Fruit fly (Drosophila melanogaster) whole organism: Measurements from ENCODE around the gene Mnn1.

Experiments
- CG8478 ChIP-seq: fragments of >200 bp; optimal IDR thresholded peaks from 2 replicates; lab custom pipeline; 2018; ENCODE audit warnings: inconsistent platforms
- Dll ChIP-seq: fragments of >200 bp; optimal IDR thresholded peaks from 2 replicates; lab custom pipeline; 2017
- EcR ChIP-seq, 2 experiments: fragments of >200 bp; optimal IDR thresholded peaks; 2 replicates each; lab custom pipeline; 2017; ENCODE audit warnings: missing biosample characterization in 2 of 2, missing genetic modification characterization in 2 of 2, missing genetic modification reagents in 2 of 2
- pan ChIP-seq: fragments of >200 bp; optimal IDR thresholded peaks from 2 replicates; lab custom pipeline; 2017
- psq ChIP-seq: fragments of >200 bp; optimal IDR thresholded peaks from 2 replicates; lab custom pipeline; 2017
- usp ChIP-seq: fragments of >200 bp; optimal IDR thresholded peaks from 2 replicates; lab custom pipeline; 2017; ENCODE audit warnings: missing biosample characterization, missing genetic modification characterization, mixed read lengths

The Mnn1 gene

dm6 chr2L:7076055-7076700 is 20.1 kb downstream of the Mnn1 start:
- no peak for TF ChIP-seq CG8478 (lab: Kevin White, UChicago)
- no peak for TF ChIP-seq Dll (lab: Kevin White, UChicago)
- no peak for TF ChIP-seq usp (GFP tag; lab: Kevin White, UChicago)

DNA sequence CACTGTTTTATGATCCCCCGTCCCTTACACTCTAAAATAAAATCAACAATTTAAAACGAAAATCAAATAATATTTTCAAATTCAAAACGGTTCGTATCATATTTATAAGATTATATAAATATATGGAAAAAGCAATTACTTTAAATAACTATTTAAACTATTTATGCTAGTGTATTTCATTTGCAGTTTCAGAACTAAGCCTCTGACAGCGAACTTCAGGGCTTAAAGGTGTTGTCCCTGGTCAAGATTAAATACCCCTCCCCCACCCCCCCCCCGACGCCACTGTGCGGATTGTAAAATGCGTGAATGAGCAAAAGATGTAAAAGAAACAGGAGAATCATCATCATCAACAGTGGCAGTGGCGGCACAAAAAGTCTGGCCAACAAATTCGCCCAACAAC is 20.7 kb downstream of the Mnn1 start:
- no peak for TF ChIP-seq CG8478 (lab: Kevin White, UChicago)
- TF ChIP-seq Dll (lab: Kevin White, UChicago), result no peak
- no peak for TF ChIP-seq EcR (GFP tag; optimal IDR thresholded peaks at IDR 0.05; lab: Kevin White, UChicago)
- TF ChIP-seq usp (GFP tag; lab: Kevin White, UChicago), result no peak
- no peak for TF ChIP-seq pan (lab: Kevin White, UChicago)

DNA sequence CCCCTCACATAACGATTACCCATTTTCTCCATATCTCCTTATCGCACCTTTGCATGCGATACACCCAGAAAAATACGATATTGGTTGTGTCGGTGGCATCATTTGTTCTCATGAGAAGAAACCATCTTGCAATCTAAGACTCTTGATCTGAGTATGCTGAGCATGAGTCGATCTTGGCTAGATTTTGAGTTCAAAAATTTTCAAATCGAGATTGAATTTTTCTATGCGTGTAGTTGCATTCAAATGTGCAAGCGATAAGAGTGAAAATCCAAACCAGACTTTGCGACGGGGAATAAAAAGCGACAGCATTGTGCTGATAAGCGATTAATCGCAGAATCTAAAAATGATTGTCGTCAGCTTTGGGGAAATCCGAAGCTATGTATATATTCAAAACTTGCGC is 25.2 kb downstream of the Mnn1 start:
- TF ChIP-seq CG8478 (lab: Kevin White, UChicago), result no peak
- no peak for TF ChIP-seq EcR (GFP tag; optimal IDR thresholded peaks at IDR 0.05; lab: Kevin White, UChicago)
- TF ChIP-seq pan (lab: Kevin White, UChicago), result no peak
- TF ChIP-seq usp (GFP tag; lab: Kevin White, UChicago), result no peak
- no peak for TF ChIP-seq psq (lab: Kevin White, UChicago)
- TF ChIP-seq Dll (lab: Kevin White, UChicago), result no peak

DNA sequence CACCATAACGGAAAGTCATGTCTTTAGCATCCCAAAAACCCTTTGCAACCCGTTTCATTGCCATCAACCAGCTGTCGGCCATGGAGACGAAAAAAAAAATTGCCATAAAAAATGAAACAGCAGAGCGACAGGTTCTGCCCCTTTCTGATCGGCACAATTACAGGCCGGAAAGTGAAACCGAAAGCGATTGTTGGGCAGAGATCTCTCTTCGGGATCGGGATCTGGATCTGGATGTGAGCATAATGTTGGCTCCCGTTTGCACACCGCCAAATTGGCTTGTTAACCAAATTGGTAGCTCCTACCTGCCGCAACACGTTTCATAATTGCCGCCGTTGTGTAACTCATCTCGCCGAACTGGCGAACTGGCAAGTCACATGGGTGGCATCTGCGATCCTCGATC is 26.1 kb downstream of the Mnn1 start:
- TF ChIP-seq EcR (GFP tag; optimal IDR thresholded peaks at IDR 0.05; lab: Kevin White, UChicago), result no peak
- TF ChIP-seq pan (lab: Kevin White, UChicago), result no peak
- TF ChIP-seq Dll (lab: Kevin White, UChicago), result peak; percentile 63

DNA sequence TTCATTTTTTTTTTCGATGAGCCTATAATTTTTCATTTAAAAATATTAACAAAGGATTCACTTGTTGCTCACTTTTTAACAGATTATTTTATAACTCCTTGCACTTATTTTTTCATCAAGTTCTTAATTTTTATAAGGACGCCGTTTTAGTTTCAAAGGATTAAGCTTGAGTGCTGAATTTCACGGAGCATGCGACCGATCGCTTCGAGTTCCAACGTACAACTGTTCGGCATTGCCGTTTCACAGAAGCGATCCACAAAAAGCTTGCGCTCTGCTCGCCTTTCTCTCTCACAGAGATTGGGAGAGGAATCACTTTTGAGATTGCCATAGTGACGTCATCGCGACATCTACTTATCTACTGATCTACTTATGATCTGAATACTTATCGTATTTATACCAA is 28.3 kb downstream of the Mnn1 start, which contains the start of gene Pvf2:
Gene Pvf2, minus strand, starts transcription at position 226 of the 400 bp plus-strand sequence.
- TF ChIP-seq pan (lab: Kevin White, UChicago) (no peak), usp (GFP tag; lab: Kevin White, UChicago) (no peak), CG8478 (lab: Kevin White, UChicago) (no peak), psq (lab: Kevin White, UChicago) (no peak), EcR (GFP tag; optimal IDR thresholded peaks at IDR 0.05; lab: Kevin White, UChicago) (no peak), Dll (lab: Kevin White, UChicago) (no peak)

- no peak for TF ChIP-seq EcR (GFP tag; optimal IDR thresholded peaks at IDR 0.05; lab: Kevin White, UChicago)
- TF ChIP-seq pan (lab: Kevin White, UChicago), result no peak
- TF ChIP-seq Dll (lab: Kevin White, UChicago), result no peak
- no peak for TF ChIP-seq CG8478 (lab: Kevin White, UChicago)
Observed at dm6 chr2L:7090922-7091321, 34.8 kb downstream of the Mnn1 start.

DNA sequence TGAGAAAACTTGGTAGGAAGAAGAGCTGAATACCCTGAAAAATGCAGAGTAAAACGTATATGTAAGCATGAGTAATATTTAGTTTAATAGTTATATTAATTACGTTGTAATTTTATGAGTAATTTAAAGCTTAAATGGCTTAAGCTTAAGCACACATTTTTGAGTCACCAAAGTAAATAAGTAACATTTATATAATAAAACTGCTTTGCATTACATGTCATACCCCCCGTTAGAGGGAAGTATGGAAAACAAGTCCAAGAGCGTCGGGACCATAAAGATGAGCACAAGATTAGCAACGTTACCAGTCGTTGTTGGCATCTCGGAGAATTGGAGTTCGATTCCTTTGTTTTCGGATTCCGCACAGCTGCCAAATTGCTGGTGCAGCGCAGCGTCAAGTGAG is 38.2 kb downstream of the Mnn1 start:
- no peak for TF ChIP-seq EcR (GFP tag; optimal IDR thresholded peaks at IDR 0.05; lab: Kevin White, UChicago)
- no peak for TF ChIP-seq pan (lab: Kevin White, UChicago)
- no peak for TF ChIP-seq psq (lab: Kevin White, UChicago)
- TF ChIP-seq Dll (lab: Kevin White, UChicago), result no peak
- no peak for TF ChIP-seq CG8478 (lab: Kevin White, UChicago)
- TF ChIP-seq usp (GFP tag; lab: Kevin White, UChicago), result no peak

- TF ChIP-seq pan (lab: Kevin White, UChicago) (no peak), CG8478 (lab: Kevin White, UChicago) (no peak), Dll (lab: Kevin White, UChicago) (no peak), psq (lab: Kevin White, UChicago) (no peak), usp (GFP tag; lab: Kevin White, UChicago) (no peak), EcR (GFP tag; optimal IDR thresholded peaks at IDR 0.05; lab: Kevin White, UChicago) (no peak)
Observed at dm6 chr2L:7097386-7097785, 41.3 kb downstream of the Mnn1 start.

DNA sequence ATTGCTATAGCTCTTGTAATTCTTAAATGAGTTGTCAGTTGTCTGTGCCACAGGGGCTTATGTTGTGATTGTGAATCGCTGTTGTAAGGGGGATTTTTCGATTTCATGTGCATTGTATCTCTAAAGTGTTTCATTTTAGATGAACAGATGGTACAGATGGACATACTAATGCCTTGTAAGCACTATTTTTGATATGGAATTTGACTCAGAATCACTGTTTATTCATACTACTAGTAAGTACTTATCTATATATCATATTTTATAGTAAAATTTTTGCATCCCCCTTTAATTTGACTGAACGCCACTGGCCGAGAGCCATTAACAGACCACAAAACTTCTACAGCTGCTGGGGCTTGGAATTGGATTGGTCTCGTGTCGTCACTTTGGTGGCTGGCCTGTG is 44.7 kb downstream of the Mnn1 start:
- TF ChIP-seq CG8478 (lab: Kevin White, UChicago), result no peak
- TF ChIP-seq psq (lab: Kevin White, UChicago), result no peak
- no peak for TF ChIP-seq pan (lab: Kevin White, UChicago)
- TF ChIP-seq Dll (lab: Kevin White, UChicago), result no peak
- TF ChIP-seq EcR (GFP tag; optimal IDR thresholded peaks at IDR 0.05; lab: Kevin White, UChicago), result no peak
- no peak for TF ChIP-seq usp (GFP tag; lab: Kevin White, UChicago)

dm6 chr2L:7104195-7104971 is 48.3 kb downstream of the Mnn1 start:
- TF ChIP-seq psq (lab: Kevin White, UChicago) (no peak), EcR (GFP tag; optimal IDR thresholded peaks at IDR 0.05; lab: Kevin White, UChicago) (peak; percentile 58 to 78), usp (GFP tag; lab: Kevin White, UChicago) (no peak), CG8478 (lab: Kevin White, UChicago) (no peak), pan (lab: Kevin White, UChicago) (no peak)

- no peak for TF ChIP-seq EcR (GFP tag; optimal IDR thresholded peaks at IDR 0.05; lab: Kevin White, UChicago)
- TF ChIP-seq usp (GFP tag; lab: Kevin White, UChicago), result no peak
- no peak for TF ChIP-seq pan (lab: Kevin White, UChicago)
- no peak for TF ChIP-seq Dll (lab: Kevin White, UChicago)
- TF ChIP-seq CG8478 (lab: Kevin White, UChicago), result no peak
- TF ChIP-seq psq (lab: Kevin White, UChicago), result no peak
Observed at dm6 chr2L:7106289-7106961, 50.3 kb downstream of the Mnn1 start.
